Worm (Caenorhabditis elegans) whole organism, L4 larva: ENCODE results near the gene npr-7.

Experiments used
- F26F4.8 ChIP-seq: fragments of 200-800 bp; sonication (Bioruptor generic); conservative IDR thresholded peaks from 2 replicates; pipeline ENCODE4 v1.3.6; 2022; ENCODE audit warnings: missing genetic modification characterization, missing compliant biosample characterization
- F37D6.2 ChIP-seq: sonication (generic microtip); optimal IDR thresholded peaks from 2 replicates; lab custom pipeline; 2016; ENCODE audit warnings: mild to moderate bottlenecking, missing genetic modification characterization, missing compliant biosample characterization
- T20F7.1 ChIP-seq: fragments of 200-800 bp; sonication (Bioruptor generic); optimal IDR thresholded peaks from 2 replicates; lab custom pipeline; 2018; ENCODE audit warnings: mild to moderate bottlenecking, missing genetic modification characterization, missing compliant biosample characterization
- Y5F2A.4 ChIP-seq: fragments of 200-800 bp; sonication (Bioruptor generic); optimal IDR thresholded peaks from 2 replicates; lab custom pipeline; 2018; ENCODE audit warnings: mild to moderate bottlenecking, missing genetic modification characterization, missing compliant biosample characterization
- ZK546.5 ChIP-seq, 2 experiments: sonication (generic microtip); optimal IDR thresholded peaks; 2 replicates each; lab custom pipeline; 2017; ENCODE audit warnings: missing biosample characterization in 2 of 2, missing genetic modification characterization in 2 of 2
- aha-1 ChIP-seq: fragments of 150-350 bp; peaks from one replicate; lab custom pipeline; 2014; ENCODE audit warnings: missing biosample characterization, missing genetic modification characterization
- ceh-28 ChIP-seq: fragments of 150-350 bp; optimal IDR thresholded peaks from 2 replicates; lab custom pipeline; 2014; ENCODE audit warnings: missing biosample characterization, missing genetic modification reagents, missing genetic modification characterization
- ceh-44 ChIP-seq: fragments of 200-800 bp; sonication (Bioruptor generic); IDR thresholded peaks from 2 replicates; pipeline ENCODE4 v1.3.6; 2022; ENCODE audit warnings: missing genetic modification reagents, missing genetic modification characterization, missing compliant biosample characterization
- ces-1 ChIP-seq: fragments of 150-350 bp; sonication (generic microtip); optimal IDR thresholded peaks from 4 replicates; lab custom pipeline; 2014; ENCODE audit warnings: missing biosample characterization, missing genetic modification reagents, missing genetic modification characterization
- cey-2 ChIP-seq: sonication (generic microtip); optimal IDR thresholded peaks from 3 replicates; lab custom pipeline; 2017; ENCODE audit warnings: missing genetic modification characterization, mild to moderate bottlenecking, missing compliant biosample characterization, antibody characterized with exemption, borderline replicate concordance; ENCODE audit not compliant: insufficient read depth
- daf-12 ChIP-seq: fragments of 150-350 bp; optimal IDR thresholded peaks from 2 replicates; lab custom pipeline; 2014; ENCODE audit warnings: missing biosample characterization, missing genetic modification reagents, missing genetic modification characterization
- daf-19 ChIP-seq: fragments of 200-800 bp; sonication (Bioruptor generic); conservative IDR thresholded peaks from 2 replicates; pipeline ENCODE4 v1.3.6; 2022; ENCODE audit warnings: missing genetic modification characterization, missing compliant biosample characterization
- daf-8 ChIP-seq: fragments of 200-800 bp; sonication (Bioruptor generic); IDR thresholded peaks from 2 replicates; pipeline ENCODE4 v1.3.6; 2022; ENCODE audit warnings: missing genetic modification characterization, missing compliant biosample characterization
- dpl-1 ChIP-seq: fragments of 150-350 bp; optimal IDR thresholded peaks from 2 replicates; lab custom pipeline; 2014; ENCODE audit warnings: missing biosample characterization, missing genetic modification reagents, missing genetic modification characterization
- fkh-10 ChIP-seq: fragments of 150-350 bp; optimal IDR thresholded peaks from 2 replicates; lab custom pipeline; 2014; ENCODE audit warnings: missing biosample characterization, missing genetic modification reagents, missing genetic modification characterization
- gei-8 ChIP-seq: fragments of 200-800 bp; sonication (Bioruptor generic); optimal IDR thresholded peaks from 2 replicates; lab custom pipeline; 2018; ENCODE audit warnings: mild to moderate bottlenecking, missing genetic modification characterization, missing compliant biosample characterization
- hif-1 ChIP-seq, 2 experiments: sonication (generic microtip); optimal IDR thresholded peaks; 2 replicates each; lab custom pipeline; 2016 to 2017; ENCODE audit warnings: missing compliant biosample characterization in 2 of 2, missing genetic modification characterization in 2 of 2, missing genetic modification reagents in 2 of 2, missing genotype in 2 of 2, mild to moderate bottlenecking in 1 of 2
- hlh-11 ChIP-seq: fragments of 200-800 bp; sonication (Bioruptor generic); optimal IDR thresholded peaks from 2 replicates; lab custom pipeline; 2018; ENCODE audit warnings: mild to moderate bottlenecking, missing genetic modification characterization, missing compliant biosample characterization
- hlh-30 ChIP-seq: sonication (generic microtip); optimal IDR thresholded peaks from 2 replicates; lab custom pipeline; 2017; ENCODE audit warnings: antibody characterized with exemption, mild to moderate bottlenecking, missing genetic modification characterization, missing compliant biosample characterization; ENCODE audit not compliant: insufficient read depth
- lin-15B ChIP-seq: fragments of 150-350 bp; sonication (generic microtip); optimal IDR thresholded peaks from 3 replicates; lab custom pipeline; 2014; ENCODE audit warnings: missing biosample characterization, missing genetic modification characterization
- lin-29 ChIP-seq: fragments of 200-800 bp; sonication (Bioruptor generic); IDR thresholded peaks from 2 replicates; pipeline ENCODE4 v1.3.6; 2022; ENCODE audit warnings: missing genetic modification reagents, missing genetic modification characterization, missing compliant biosample characterization
- lin-38 ChIP-seq: fragments of 200-800 bp; sonication (Bioruptor generic); IDR thresholded peaks from 2 replicates; pipeline ENCODE4 v1.3.6; 2022; ENCODE audit warnings: missing genetic modification reagents, missing genetic modification characterization, missing compliant biosample characterization
- lir-3 ChIP-seq: sonication (generic microtip); optimal IDR thresholded peaks from 2 replicates; lab custom pipeline; 2016; ENCODE audit warnings: mild to moderate bottlenecking, missing genetic modification characterization, missing compliant biosample characterization
- mdl-1 ChIP-seq, 2 experiments: fragments of 150-350 bp in 1 of 2; sonication (generic microtip) in 1 of 2; optimal IDR thresholded peaks; 2 replicates each; lab custom pipeline; 2014 to 2017; ENCODE audit warnings: missing biosample characterization in 2 of 2, missing genetic modification characterization in 2 of 2
- mes-2 ChIP-seq: sonication (generic microtip); optimal IDR thresholded peaks from 2 replicates; lab custom pipeline; 2016; ENCODE audit warnings: missing genotype, mild to moderate bottlenecking, missing genetic modification characterization, missing compliant biosample characterization; ENCODE audit not compliant: poor library complexity, severe bottlenecking
- mxl-3 ChIP-seq: fragments of 200-800 bp; sonication (Bioruptor generic); optimal IDR thresholded peaks from 2 replicates; lab custom pipeline; 2018; ENCODE audit warnings: mild to moderate bottlenecking, missing genetic modification characterization, missing compliant biosample characterization
- nhr-10 ChIP-seq: fragments of 150-350 bp; optimal IDR thresholded peaks from 2 replicates; lab custom pipeline; 2014; ENCODE audit warnings: missing biosample characterization, missing genetic modification characterization
- nhr-11 ChIP-seq: fragments of 150-350 bp; optimal IDR thresholded peaks from 2 replicates; lab custom pipeline; 2014; ENCODE audit warnings: missing biosample characterization, missing genetic modification characterization
- nhr-111 ChIP-seq: fragments of 200-800 bp; sonication (Bioruptor generic); optimal IDR thresholded peaks from 2 replicates; lab custom pipeline; 2018; ENCODE audit warnings: mild to moderate bottlenecking, missing genetic modification characterization, missing compliant biosample characterization
- nhr-28 ChIP-seq: fragments of 150-350 bp; optimal IDR thresholded peaks from 2 replicates; lab custom pipeline; 2014; ENCODE audit warnings: missing biosample characterization, missing genetic modification characterization
- nhr-41 ChIP-seq: fragments of 200-800 bp; sonication (Bioruptor generic); IDR thresholded peaks from 2 replicates; pipeline ENCODE4 v1.3.6; 2022; ENCODE audit warnings: missing genetic modification reagents, missing genetic modification characterization, missing compliant biosample characterization
- nhr-76 ChIP-seq: fragments of 150-350 bp; optimal IDR thresholded peaks from 2 replicates; lab custom pipeline; 2014; ENCODE audit warnings: missing biosample characterization, missing genetic modification characterization
- nhr-77 ChIP-seq: fragments of 150-350 bp; optimal IDR thresholded peaks from 2 replicates; lab custom pipeline; 2014; ENCODE audit warnings: missing biosample characterization, missing genetic modification characterization
- php-3 ChIP-seq: fragments of 200-800 bp; sonication (Bioruptor generic); IDR thresholded peaks from 2 replicates; pipeline ENCODE4 v1.3.6; 2022; ENCODE audit warnings: missing genetic modification reagents, missing genetic modification characterization, missing compliant biosample characterization
- pqm-1 ChIP-seq: sonication (generic microtip); optimal IDR thresholded peaks from 2 replicates; lab custom pipeline; 2017; ENCODE audit warnings: missing biosample characterization, missing genetic modification characterization
- saeg-2 ChIP-seq: fragments of 200-800 bp; sonication (Bioruptor generic); IDR thresholded peaks from 2 replicates; pipeline ENCODE4 v1.3.6; 2022; ENCODE audit warnings: missing genetic modification reagents, missing genetic modification characterization, missing compliant biosample characterization
- sdz-12 ChIP-seq: fragments of 200-800 bp; sonication (Bioruptor generic); optimal IDR thresholded peaks from 2 replicates; lab custom pipeline; 2018; ENCODE audit warnings: mild to moderate bottlenecking, missing genetic modification characterization, missing compliant biosample characterization
- snpc-1.2 ChIP-seq: fragments of 200-800 bp; sonication (Bioruptor generic); IDR thresholded peaks from 2 replicates; pipeline ENCODE4 v1.3.6; 2022; ENCODE audit warnings: missing genetic modification reagents, missing genetic modification characterization, missing compliant biosample characterization
- tag-97 ChIP-seq: fragments of 200-800 bp; sonication (Bioruptor generic); IDR thresholded peaks from 2 replicates; pipeline ENCODE4 v1.3.6; 2022; ENCODE audit warnings: missing genetic modification characterization, missing compliant biosample characterization
- tra-1 ChIP-seq: fragments of 200-800 bp; sonication (Bioruptor generic); IDR thresholded peaks from 2 replicates; pipeline ENCODE4 v1.3.6; 2022; ENCODE audit warnings: missing genetic modification reagents, missing genetic modification characterization, missing compliant biosample characterization
- zag-1 ChIP-seq: fragments of 150-350 bp; optimal IDR thresholded peaks from 2 replicates; lab custom pipeline; 2014; ENCODE audit warnings: missing biosample characterization, missing genetic modification characterization
- zip-2 ChIP-seq: fragments of 150-350 bp; optimal IDR thresholded peaks from 2 replicates; lab custom pipeline; 2014; ENCODE audit warnings: missing biosample characterization, missing genetic modification characterization
- ztf-11 ChIP-seq: fragments of 150-350 bp; optimal IDR thresholded peaks from 2 replicates; lab custom pipeline; 2014; ENCODE audit warnings: missing biosample characterization, missing genetic modification characterization
- ztf-7 ChIP-seq: fragments of 150-350 bp; optimal IDR thresholded peaks from 2 replicates; lab custom pipeline; 2014; ENCODE audit warnings: missing biosample characterization, missing genetic modification characterization

Gene npr-7

DNA sequence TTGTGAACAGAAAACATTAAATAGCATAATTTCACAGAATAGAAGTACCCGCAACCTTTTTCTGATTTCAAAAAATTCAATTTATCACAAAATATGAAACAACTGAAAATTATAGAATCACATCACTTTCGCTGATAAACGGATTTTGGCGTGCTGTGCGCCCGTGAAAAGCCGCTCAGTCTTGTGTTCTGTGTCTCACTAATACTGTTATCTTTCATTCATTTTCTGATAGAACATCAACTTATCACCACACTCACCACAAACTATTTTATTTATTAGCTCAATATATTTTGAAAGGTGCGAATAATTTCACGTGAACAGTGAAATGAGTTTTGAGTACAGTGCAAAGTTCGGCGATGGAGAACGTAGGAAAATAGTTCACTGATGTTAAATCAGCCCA, 45.1 kb upstream of the npr-7 start (continued):
- TF ChIP-seq T20F7.1 (GFP tag; lab: Kevin White, UChicago) (no peak), lin-38 (GFP tag; lab: Robert Waterston, UW) (no peak), saeg-2 (GFP tag; lab: Robert Waterston, UW) (no peak), nhr-10 (tag; lab: Kevin White, UChicago) (no peak), lir-3 (no peak)

ce11 chrX:9361136-9361535, 42.2 kb upstream of the npr-7 start:
- TF ChIP-seq nhr-41 (GFP tag; lab: Robert Waterston, UW): no peak
- no peak for TF ChIP-seq ztf-11 (tag; lab: Kevin White, UChicago)
- TF ChIP-seq fkh-10 (GFP tag; lab: Kevin White, UChicago): peak; percentile 49
- TF ChIP-seq ces-1 (GFP tag; lab: Kevin White, UChicago): peak; percentile 23
- no peak for TF ChIP-seq tag-97 (GFP tag; lab: Robert Waterston, UW)
- TF ChIP-seq ZK546.5 (tag; optimal IDR thresholded peaks at IDR 0.05; lab: Kevin White, UChicago): no peak

- no peak for TF ChIP-seq ceh-28 (tag; lab: Kevin White, UChicago)
- peak; percentile 72 for TF ChIP-seq aha-1 (tag; lab: Kevin White, UChicago)
Observed at ce11 chrX:9349844-9350556, 31.0 kb upstream of the npr-7 start, which contains the start of gene flp-20. flp-20 (minus strand) TSS chrX:9349894.

DNA sequence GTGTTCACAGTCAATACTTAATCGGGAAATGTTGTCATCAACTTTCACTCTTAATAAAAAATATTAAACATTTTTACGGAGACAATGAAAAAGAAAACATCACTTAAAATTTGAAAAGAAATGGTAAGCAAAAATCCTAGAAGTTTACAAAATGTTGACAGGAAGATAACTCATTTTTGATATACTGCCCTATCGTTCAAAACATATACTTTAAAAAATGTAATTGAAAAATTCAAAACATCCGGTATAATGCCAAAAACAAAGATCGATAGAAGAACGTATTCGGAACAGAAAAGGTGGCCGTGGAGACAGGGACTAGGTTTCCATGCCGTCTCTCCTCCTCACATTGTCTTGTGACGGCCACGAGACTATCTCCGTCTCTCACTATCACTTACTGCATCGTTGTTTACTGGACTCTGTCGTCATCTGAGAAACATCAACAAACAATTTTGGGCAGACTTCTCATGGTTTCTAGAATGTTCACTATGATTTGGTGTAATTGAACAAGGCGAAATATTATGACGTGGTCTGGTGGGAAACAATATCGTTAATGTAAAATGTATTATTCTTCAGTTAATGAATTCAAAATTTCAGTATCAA, 28.5 kb upstream of the npr-7 start, which contains the start of gene oga-1:
TSS of gene oga-1 (minus strand) at position 51 of the 600 bp plus-strand sequence.
- TF ChIP-seq F26F4.8 (GFP tag; lab: Robert Waterston, UW) (no peak), ces-1 (GFP tag; lab: Kevin White, UChicago) (no peak), zag-1 (tag; lab: Kevin White, UChicago) (no peak), ceh-44 (GFP tag; lab: Robert Waterston, UW) (no peak), nhr-11 (tag; lab: Kevin White, UChicago) (peak; percentile 91), nhr-111 (GFP tag; lab: Kevin White, UChicago) (no peak), pqm-1 (no peak), lin-29 (no peak), tag-97 (GFP tag; lab: Robert Waterston, UW) (no peak), php-3 (GFP tag; lab: Robert Waterston, UW) (no peak), nhr-77 (tag; lab: Kevin White, UChicago) (no peak), F37D6.2 (tag; lab: Kevin White, UChicago) (no peak), daf-19 (GFP tag; lab: Robert Waterston, UW) (no peak), nhr-28 (tag; lab: Kevin White, UChicago) (no peak), sdz-12 (GFP tag; lab: Kevin White, UChicago) (no peak), hif-1 (tag; optimal IDR thresholded peaks at IDR 0.05; lab: Kevin White, UChicago) (no peak), mes-2 (no peak), lin-15B (tag; lab: Kevin White, UChicago) (no peak), dpl-1 (GFP tag; lab: Kevin White, UChicago) (no peak), daf-8 (GFP tag; lab: Robert Waterston, UW) (no peak), Y5F2A.4 (no peak), tra-1 (0 out of 2 replicates have a peak, but pooled peaks have one; percentile 34), ztf-7 (tag; lab: Kevin White, UChicago) (peak; percentile 76), hlh-30 (tag; lab: Kevin White, UChicago) (peak; percentile 99), nhr-76 (tag; lab: Kevin White, UChicago) (no peak), zip-2 (tag; lab: Kevin White, UChicago) (peak; percentile 16), mxl-3 (peak; percentile 77), gei-8 (no peak), mdl-1 (tag; optimal IDR thresholded peaks at IDR 0.05; lab: Kevin White, UChicago) (peak; percentile 90 to 97), hlh-11 (tag; lab: Kevin White, UChicago) (peak; percentile 95), daf-12 (tag; lab: Kevin White, UChicago) (no peak), cey-2 (tag; lab: Kevin White, UChicago) (no peak), snpc-1.2 (no peak)
